Worm (Caenorhabditis elegans) whole organism, late embryonic: ENCODE measurements around the gene cee-1.

Source experiments
- C08G9.2 ChIP-seq: sonication (generic microtip); optimal IDR thresholded peaks from 2 replicates; lab custom pipeline; 2016; ENCODE audit warnings: mild to moderate bottlenecking, missing genetic modification characterization, moderate library complexity, missing compliant biosample characterization
- C38D4.7 ChIP-seq: fragments of 200-800 bp; sonication (Bioruptor generic); optimal IDR thresholded peaks from 2 replicates; lab custom pipeline; 2018; ENCODE audit warnings: mild to moderate bottlenecking, missing genetic modification characterization, moderate library complexity, missing compliant biosample characterization
- K02D7.2 ChIP-seq: sonication (generic microtip); optimal IDR thresholded peaks from 2 replicates; lab custom pipeline; 2017; ENCODE audit warnings: mild to moderate bottlenecking, missing genetic modification characterization, missing compliant biosample characterization
- K09A11.1 ChIP-seq: sonication (generic microtip); optimal IDR thresholded peaks from 2 replicates; lab custom pipeline; 2017; ENCODE audit warnings: antibody characterized with exemption, mild to moderate bottlenecking, missing genetic modification characterization, missing compliant biosample characterization; ENCODE audit not compliant: insufficient read depth
- T23F11.4 ChIP-seq: fragments of 200-800 bp; sonication (Bioruptor generic); optimal IDR thresholded peaks from 2 replicates; lab custom pipeline; 2018; ENCODE audit warnings: mild to moderate bottlenecking, missing genetic modification characterization, missing compliant biosample characterization
- ama-1 ChIP-seq: fragments of 150-350 bp; optimal IDR thresholded peaks from 2 replicates; lab custom pipeline; 2014
- ceh-14 ChIP-seq: sonication (generic microtip); optimal IDR thresholded peaks from 2 replicates; lab custom pipeline; 2016; ENCODE audit warnings: missing genotype, missing genetic modification characterization, missing compliant biosample characterization
- ceh-18 ChIP-seq: sonication (generic microtip); optimal IDR thresholded peaks from 2 replicates; lab custom pipeline; 2016; ENCODE audit warnings: missing genetic modification characterization, missing compliant biosample characterization
- ceh-24 ChIP-seq: sonication (generic microtip); optimal IDR thresholded peaks from 2 replicates; lab custom pipeline; 2016; ENCODE audit warnings: mild to moderate bottlenecking, missing genetic modification characterization, missing compliant biosample characterization
- ceh-30 ChIP-seq: fragments of 150-350 bp; optimal IDR thresholded peaks from 2 replicates; lab custom pipeline; 2014; ENCODE audit warnings: missing biosample characterization, missing genetic modification characterization
- ceh-31 ChIP-seq: sonication (generic microtip); optimal IDR thresholded peaks from 2 replicates; lab custom pipeline; 2016; ENCODE audit warnings: missing genetic modification characterization, missing compliant biosample characterization
- ceh-34 ChIP-seq: sonication (generic microtip); optimal IDR thresholded peaks from 2 replicates; lab custom pipeline; 2016; ENCODE audit warnings: mild to moderate bottlenecking, missing genetic modification characterization, missing compliant biosample characterization
- ceh-48 ChIP-seq: sonication (generic microtip); optimal IDR thresholded peaks from 2 replicates; lab custom pipeline; 2016; ENCODE audit warnings: missing genetic modification characterization, inconsistent platforms, missing compliant biosample characterization
- ceh-6 ChIP-seq: fragments of 200-800 bp; sonication (Bioruptor generic); optimal IDR thresholded peaks from 2 replicates; lab custom pipeline; 2018; ENCODE audit warnings: mild to moderate bottlenecking, missing genetic modification characterization, missing compliant biosample characterization
- ceh-9 ChIP-seq: sonication (generic microtip); optimal IDR thresholded peaks from 2 replicates; lab custom pipeline; 2016; ENCODE audit warnings: mild to moderate bottlenecking, missing genetic modification characterization, inconsistent platforms, missing compliant biosample characterization
- che-1 ChIP-seq: sonication (generic microtip); optimal IDR thresholded peaks from 2 replicates; lab custom pipeline; 2016; ENCODE audit warnings: mild to moderate bottlenecking, missing genetic modification characterization, missing compliant biosample characterization
- dmd-4 ChIP-seq: sonication (generic microtip); optimal IDR thresholded peaks from 2 replicates; lab custom pipeline; 2016; ENCODE audit warnings: borderline replicate concordance, missing genetic modification characterization, missing compliant biosample characterization
- dve-1 ChIP-seq: sonication (generic microtip); optimal IDR thresholded peaks from 2 replicates; lab custom pipeline; 2017; ENCODE audit warnings: antibody characterized with exemption, mild to moderate bottlenecking, missing genetic modification characterization, missing compliant biosample characterization
- elt-2 ChIP-seq: sonication (generic microtip); optimal IDR thresholded peaks from 2 replicates; lab custom pipeline; 2016; ENCODE audit warnings: missing genetic modification reagents, missing genetic modification characterization, missing compliant biosample characterization
- elt-4 ChIP-seq: sonication (generic microtip); optimal IDR thresholded peaks from 2 replicates; lab custom pipeline; 2016; ENCODE audit warnings: missing genetic modification characterization, missing compliant biosample characterization
- eyg-1 ChIP-seq: sonication (generic microtip); optimal IDR thresholded peaks from 2 replicates; lab custom pipeline; 2016; ENCODE audit warnings: missing genotype, missing genetic modification characterization, missing compliant biosample characterization
- fax-1 ChIP-seq: sonication (generic microtip); optimal IDR thresholded peaks from 2 replicates; lab custom pipeline; 2016; ENCODE audit warnings: missing genotype, missing genetic modification characterization, missing compliant biosample characterization
- fkh-10 ChIP-seq: fragments of 150-350 bp; optimal IDR thresholded peaks from 2 replicates; lab custom pipeline; 2014; ENCODE audit warnings: missing biosample characterization, missing genetic modification reagents, missing genetic modification characterization
- fkh-6 ChIP-seq: sonication (generic microtip); optimal IDR thresholded peaks from 2 replicates; lab custom pipeline; 2016; ENCODE audit warnings: missing genetic modification characterization, missing compliant biosample characterization
- hlh-13 ChIP-seq: fragments of 200-800 bp; sonication (Bioruptor generic); optimal IDR thresholded peaks from 2 replicates; lab custom pipeline; 2018; ENCODE audit warnings: mild to moderate bottlenecking, missing genetic modification characterization, missing compliant biosample characterization
- hlh-15 ChIP-seq: sonication (generic microtip); optimal IDR thresholded peaks from 2 replicates; lab custom pipeline; 2016; ENCODE audit warnings: missing genetic modification characterization, missing compliant biosample characterization
- hlh-30 ChIP-seq: sonication (generic microtip); optimal IDR thresholded peaks from 2 replicates; lab custom pipeline; 2017; ENCODE audit warnings: antibody characterized with exemption, missing genetic modification characterization, missing compliant biosample characterization; ENCODE audit not compliant: insufficient read depth
- hlh-6 ChIP-seq: sonication (generic microtip); optimal IDR thresholded peaks from 2 replicates; lab custom pipeline; 2016; ENCODE audit warnings: missing genotype, missing genetic modification characterization, missing compliant biosample characterization
- lim-6 ChIP-seq: sonication (generic microtip); optimal IDR thresholded peaks from 2 replicates; lab custom pipeline; 2016; ENCODE audit warnings: missing genetic modification characterization, missing compliant biosample characterization
- lin-11 ChIP-seq: fragments of 200-800 bp; sonication (Bioruptor generic); optimal IDR thresholded peaks from 2 replicates; lab custom pipeline; 2018; ENCODE audit warnings: mild to moderate bottlenecking, missing genetic modification characterization, missing compliant biosample characterization
- madf-2 ChIP-seq: sonication (generic microtip); optimal IDR thresholded peaks from 2 replicates; lab custom pipeline; 2017; ENCODE audit warnings: missing genetic modification characterization, missing compliant biosample characterization
- nfya-1 ChIP-seq: sonication (generic microtip); optimal IDR thresholded peaks from 2 replicates; lab custom pipeline; 2017; ENCODE audit warnings: missing genetic modification characterization, mild to moderate bottlenecking, missing compliant biosample characterization, antibody characterized with exemption, moderate library complexity
- nhr-11 ChIP-seq: fragments of 150-350 bp; optimal IDR thresholded peaks from 2 replicates; lab custom pipeline; 2014; ENCODE audit warnings: missing biosample characterization, missing genetic modification characterization
- nhr-232 ChIP-seq: sonication (generic microtip); optimal IDR thresholded peaks from 2 replicates; lab custom pipeline; 2016; ENCODE audit warnings: missing genetic modification characterization, missing compliant biosample characterization
- npax-4 ChIP-seq: sonication (generic microtip); optimal IDR thresholded peaks from 2 replicates; lab custom pipeline; 2016; ENCODE audit warnings: missing genetic modification characterization, missing compliant biosample characterization
- odd-2 ChIP-seq: sonication (generic microtip); optimal IDR thresholded peaks from 2 replicates; lab custom pipeline; 2017; ENCODE audit warnings: antibody characterized with exemption, mild to moderate bottlenecking, missing genetic modification characterization, missing compliant biosample characterization
- pat-9 ChIP-seq: fragments of 200-800 bp; sonication (Bioruptor generic); optimal IDR thresholded peaks from 2 replicates; lab custom pipeline; 2018; ENCODE audit warnings: mild to moderate bottlenecking, missing genetic modification characterization, moderate library complexity, missing compliant biosample characterization
- pha-2 ChIP-seq: sonication (generic microtip); optimal IDR thresholded peaks from 2 replicates; lab custom pipeline; 2017; ENCODE audit warnings: mild to moderate bottlenecking, missing genetic modification characterization, missing compliant biosample characterization
- pha-4 ChIP-seq: fragments of 150-350 bp; optimal IDR thresholded peaks from 2 replicates; lab custom pipeline; 2018; ENCODE audit warnings: missing biosample characterization, missing genetic modification reagents, missing genetic modification characterization
- pros-1 ChIP-seq: fragments of 150-350 bp; optimal IDR thresholded peaks from 2 replicates; lab custom pipeline; 2014; ENCODE audit warnings: missing biosample characterization, missing genetic modification reagents, missing genetic modification characterization
- ref-2 ChIP-seq: sonication (generic microtip); optimal IDR thresholded peaks from 2 replicates; lab custom pipeline; 2016; ENCODE audit warnings: missing genetic modification characterization, missing compliant biosample characterization
- rnt-1 ChIP-seq: sonication (generic microtip); optimal IDR thresholded peaks from 2 replicates; lab custom pipeline; 2016; ENCODE audit warnings: missing genetic modification characterization, missing compliant biosample characterization
- sdc-2 ChIP-seq: sonication (generic microtip); optimal IDR thresholded peaks from 2 replicates; lab custom pipeline; 2016; ENCODE audit warnings: missing genotype, missing genetic modification characterization, missing compliant biosample characterization
- sox-4 ChIP-seq: sonication (generic microtip); optimal IDR thresholded peaks from 2 replicates; lab custom pipeline; 2017; ENCODE audit warnings: mild to moderate bottlenecking, missing genetic modification characterization, inconsistent platforms, missing compliant biosample characterization
- tbx-2 ChIP-seq: sonication (generic microtip); optimal IDR thresholded peaks from 2 replicates; lab custom pipeline; 2016; ENCODE audit warnings: missing genetic modification characterization, missing compliant biosample characterization
- tbx-7 ChIP-seq: sonication (generic microtip); optimal IDR thresholded peaks from 2 replicates; lab custom pipeline; 2016; ENCODE audit warnings: missing genotype, missing genetic modification characterization, missing compliant biosample characterization
- ttx-3 ChIP-seq: sonication (generic microtip); optimal IDR thresholded peaks from 2 replicates; lab custom pipeline; 2016; ENCODE audit warnings: missing genetic modification reagents, missing genetic modification characterization, missing compliant biosample characterization
- unc-55 ChIP-seq: sonication (generic microtip); optimal IDR thresholded peaks from 2 replicates; lab custom pipeline; 2017; ENCODE audit warnings: missing biosample characterization, missing genetic modification reagents, missing genetic modification characterization
- unc-86 ChIP-seq: sonication (generic microtip); optimal IDR thresholded peaks from 2 replicates; lab custom pipeline; 2016; ENCODE audit warnings: missing genetic modification characterization, missing compliant biosample characterization
- zip-5 ChIP-seq: sonication (generic microtip); optimal IDR thresholded peaks from 2 replicates; lab custom pipeline; 2016; ENCODE audit warnings: missing genetic modification characterization, missing compliant biosample characterization
- ztf-16 ChIP-seq: sonication (generic microtip); optimal IDR thresholded peaks from 2 replicates; lab custom pipeline; 2017; ENCODE audit warnings: missing genetic modification characterization, missing compliant biosample characterization

Gene cee-1

ce11 chrIII:4924134-4924533 is 11.6 kb downstream of the cee-1 start:
- TF ChIP-seq zip-5 (tag; lab: Kevin White, UChicago) (no peak), unc-55 (GFP tag; lab: Kevin White, UChicago) (no peak), nfya-1 (tag; lab: Kevin White, UChicago) (no peak), ceh-9 (tag; lab: Kevin White, UChicago) (no peak), elt-2 (tag; lab: Kevin White, UChicago) (no peak), lim-6 (tag; lab: Kevin White, UChicago) (no peak), hlh-15 (no peak), eyg-1 (tag; lab: Kevin White, UChicago) (no peak), fkh-10 (GFP tag; lab: Kevin White, UChicago) (no peak), ztf-16 (tag; lab: Kevin White, UChicago) (no peak), fax-1 (tag; lab: Kevin White, UChicago) (no peak), nhr-11 (tag; lab: Kevin White, UChicago) (no peak), sdc-2 (tag; lab: Kevin White, UChicago) (no peak), ama-1 (no peak), nhr-232 (no peak), ceh-24 (no peak), C38D4.7 (no peak), dmd-4 (no peak)

- no peak for TF ChIP-seq unc-86 (tag; lab: Kevin White, UChicago)
- no peak for TF ChIP-seq odd-2
- TF ChIP-seq eyg-1 (tag; lab: Kevin White, UChicago): peak; percentile 44
- no peak for TF ChIP-seq ama-1
- peak; percentile 18 for TF ChIP-seq fkh-6 (tag; lab: Kevin White, UChicago)
- TF ChIP-seq pros-1 (tag; lab: Kevin White, UChicago): no peak
- TF ChIP-seq ceh-31 (tag; lab: Kevin White, UChicago): peak; percentile 93
- TF ChIP-seq C08G9.2: peak; percentile 91
- peak; percentile 87 for TF ChIP-seq tbx-7 (tag; lab: Kevin White, UChicago)
- TF ChIP-seq rnt-1 (tag; lab: Kevin White, UChicago): peak; percentile 55
- TF ChIP-seq dve-1: no peak
- no peak for TF ChIP-seq ceh-18 (tag; lab: Kevin White, UChicago)
- no peak for TF ChIP-seq C38D4.7
- no peak for TF ChIP-seq ceh-30 (tag; lab: Kevin White, UChicago)
- no peak for TF ChIP-seq elt-4 (tag; lab: Kevin White, UChicago)
- TF ChIP-seq npax-4: no peak
- peak; percentile 51 for TF ChIP-seq sdc-2 (tag; lab: Kevin White, UChicago)
- peak; percentile 65 for TF ChIP-seq lim-6 (tag; lab: Kevin White, UChicago)
- TF ChIP-seq nhr-11 (tag; lab: Kevin White, UChicago): no peak
- no peak for TF ChIP-seq K02D7.2 (tag; lab: Kevin White, UChicago)
- no peak for TF ChIP-seq T23F11.4 (GFP tag; lab: Kevin White, UChicago)
- no peak for TF ChIP-seq hlh-13 (GFP tag; lab: Kevin White, UChicago)
- peak; percentile 34 for TF ChIP-seq ceh-34 (tag; lab: Kevin White, UChicago)
- TF ChIP-seq pat-9 (tag; lab: Kevin White, UChicago): no peak
- TF ChIP-seq ttx-3 (tag; lab: Kevin White, UChicago): peak; percentile 35
- no peak for TF ChIP-seq ceh-48 (tag; lab: Kevin White, UChicago)
- peak; percentile 67 for TF ChIP-seq zip-5 (tag; lab: Kevin White, UChicago)
- TF ChIP-seq K09A11.1 (tag; lab: Kevin White, UChicago): no peak
- peak; percentile 71 for TF ChIP-seq ref-2 (tag; lab: Kevin White, UChicago)
- TF ChIP-seq madf-2 (tag; lab: Kevin White, UChicago): no peak
- TF ChIP-seq ceh-14 (tag; lab: Kevin White, UChicago): peak; percentile 34
- no peak for TF ChIP-seq ceh-6
- no peak for TF ChIP-seq che-1
- peak; percentile 93 for TF ChIP-seq tbx-2 (tag; lab: Kevin White, UChicago)
- no peak for TF ChIP-seq lin-11 (tag; lab: Kevin White, UChicago)
- peak; percentile 9 for TF ChIP-seq pha-2 (tag; lab: Kevin White, UChicago)
- TF ChIP-seq pha-4: no peak
- no peak for TF ChIP-seq hlh-30 (tag; lab: Kevin White, UChicago)
- peak; percentile 67 for TF ChIP-seq elt-2 (tag; lab: Kevin White, UChicago)
- no peak for TF ChIP-seq hlh-6
- TF ChIP-seq sox-4: no peak
Measured at ce11 chrIII:4930154-4930679, 17.7 kb downstream of the cee-1 start, which contains the start of gene set-2. TSS of gene set-2 (minus strand) at chrIII:4930204.
